Worm (Caenorhabditis elegans): ENCODE results near the gene T01G1.2.

ce11 chrIV:11347275-11347674, 6.9 kb upstream of the T01G1.2 start:
- TF ChIP-seq elt-1 (tag; optimal IDR thresholded peaks at IDR 0.05; ENCODE audit: borderline replicate concordance, insufficient read depth) (no peak), ztf-11 (tag; optimal IDR thresholded peaks at IDR 0.05) (no peak), pha-4 (tag; optimal IDR thresholded peaks at IDR 0.05) (no peak), snpc-4 (tag; optimal IDR thresholded peaks at IDR 0.05) (no peak), elt-3 (tag; optimal IDR thresholded peaks at IDR 0.05) (no peak), unc-62 (GFP tag; optimal IDR thresholded peaks at IDR 0.05) (no peak), unc-39 (tag; optimal IDR thresholded peaks at IDR 0.05) (no peak), nhr-237 (tag; optimal IDR thresholded peaks at IDR 0.05) (no peak), lin-13 (tag; optimal IDR thresholded peaks at IDR 0.05) (no peak), tbx-8 (GFP tag; optimal IDR thresholded peaks at IDR 0.05) (no peak), nhr-28 (tag; optimal IDR thresholded peaks at IDR 0.05) (no peak), nhr-76 (tag; optimal IDR thresholded peaks at IDR 0.05) (no peak), ceh-43 (GFP tag; optimal IDR thresholded peaks at IDR 0.05) (no peak), nhr-12 (tag; optimal IDR thresholded peaks at IDR 0.05) (no peak)
